Worm (Caenorhabditis elegans): ENCODE measurements around the gene F09C12.8.
A peak's percentile ranks its signal among the peaks of the same experiment; 100 is the strongest.

Gene F09C12.8

DNA sequence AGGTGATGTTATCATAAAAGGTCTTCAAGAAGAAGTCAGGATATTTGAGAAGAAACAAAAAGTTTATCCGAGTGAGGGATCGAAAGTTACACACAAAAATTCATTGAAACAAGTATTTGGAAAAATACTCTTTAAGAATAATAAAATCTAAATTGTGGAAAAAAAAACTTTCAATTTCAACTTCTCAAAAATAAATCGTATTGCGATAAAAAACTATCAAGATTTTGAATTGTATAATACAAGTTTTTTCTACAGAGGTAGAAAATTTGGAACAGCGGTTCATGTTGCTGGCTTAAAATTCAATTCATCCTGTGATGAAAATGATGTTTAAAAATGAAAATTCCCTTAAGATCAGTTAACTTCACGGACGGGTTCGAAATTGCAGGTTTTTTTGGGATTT lies at the start of gene F09C12.8:
Gene F09C12.8, plus strand, starts transcription at position 301 of the 400 bp plus-strand sequence.
- TF ChIP-seq ceh-36 (tag; optimal IDR thresholded peaks at IDR 0.05) (no peak), ama-1 (optimal IDR thresholded peaks at IDR 0.05) (no peak)

DNA sequence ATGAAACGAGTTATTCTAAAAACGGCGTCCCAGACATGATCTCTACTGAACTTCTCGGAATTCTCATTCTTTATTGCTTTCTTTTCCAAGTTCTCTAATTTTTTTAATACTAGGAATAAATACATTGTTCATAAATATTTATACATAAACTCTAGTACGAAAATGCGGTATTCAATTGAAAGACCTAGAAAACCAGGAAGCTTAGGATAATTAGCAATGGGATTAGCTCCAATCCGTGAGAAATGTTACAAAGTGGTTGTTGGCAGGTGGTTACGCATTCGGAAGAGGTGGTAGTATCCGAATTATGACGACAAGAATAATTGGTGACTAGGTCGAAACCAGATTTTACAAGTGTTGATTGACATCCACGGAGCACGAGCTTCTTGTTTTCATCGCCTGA lies 45.2 kb upstream of the F09C12.8 start:
- no peak for TF ChIP-seq ama-1 (optimal IDR thresholded peaks at IDR 0.05)
- TF ChIP-seq ceh-13 (GFP tag; optimal IDR thresholded peaks at IDR 0.05): no peak
- no peak for TF ChIP-seq F13C5.2 (tag; optimal IDR thresholded peaks at IDR 0.05)
- TF ChIP-seq pes-1 (GFP tag; IDR thresholded peaks at IDR 0.05): no peak
- no peak for TF ChIP-seq ets-7 (tag; optimal IDR thresholded peaks at IDR 0.05)

DNA sequence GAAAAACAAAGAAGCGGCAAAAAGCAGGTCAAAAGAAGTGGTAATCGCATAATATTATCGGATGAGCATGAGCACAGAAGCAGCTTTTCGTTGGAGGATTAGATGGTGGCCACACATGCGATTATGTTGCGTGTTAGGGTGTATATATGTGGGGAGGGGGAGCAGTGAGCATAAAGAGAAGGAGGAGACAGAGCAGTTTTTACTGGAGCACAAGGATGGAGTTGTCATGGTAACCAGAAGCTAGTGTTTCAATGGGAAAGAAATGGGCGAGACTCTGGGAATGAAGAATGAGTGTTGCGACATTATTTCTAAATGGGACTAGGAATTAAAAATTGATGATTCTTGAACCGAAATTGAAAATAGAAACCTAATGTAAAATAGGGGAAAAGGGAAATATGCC lies 44.3 kb upstream of the F09C12.8 start, which contains the start of gene C27A2.8:
Gene C27A2.8, minus strand, starts transcription at position 117 of the 400 bp plus-strand sequence.
- no peak for TF ChIP-seq tra-4 (tag; optimal IDR thresholded peaks at IDR 0.05)
- TF ChIP-seq aly-1 (tag; optimal IDR thresholded peaks at IDR 0.05): peak; percentile 10
- no peak for TF ChIP-seq ama-1 (optimal IDR thresholded peaks at IDR 0.05)
- no peak for TF ChIP-seq ceh-36 (tag; optimal IDR thresholded peaks at IDR 0.05)
- no peak for TF ChIP-seq ets-7 (tag; optimal IDR thresholded peaks at IDR 0.05)
- no peak for TF ChIP-seq pes-1 (GFP tag; IDR thresholded peaks at IDR 0.05)

DNA sequence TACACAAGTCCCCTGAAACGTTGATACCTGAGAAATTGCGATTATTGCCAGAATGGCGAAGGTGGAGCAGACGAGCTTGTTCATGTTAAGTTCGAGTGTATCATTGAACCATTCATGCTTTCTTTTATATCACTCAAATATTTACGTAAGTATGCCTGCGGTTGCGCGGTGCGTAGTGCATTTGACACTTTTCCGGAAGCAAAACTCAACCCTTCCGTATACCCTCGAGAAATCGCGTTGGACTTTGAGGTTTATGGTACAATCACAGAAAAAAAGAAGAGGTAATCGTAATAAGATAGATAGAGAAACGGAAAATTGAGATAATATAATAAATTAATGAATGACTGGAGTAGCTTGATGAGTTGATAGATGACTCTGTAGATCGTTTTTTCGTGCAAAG lies 42.7 kb upstream of the F09C12.8 start, which contains the start of gene idpb-2:
Gene idpb-2, minus strand, starts transcription at position 101 of the 400 bp plus-strand sequence.
- TF ChIP-seq F13C5.2 (tag; optimal IDR thresholded peaks at IDR 0.05) (no peak), pes-1 (GFP tag; IDR thresholded peaks at IDR 0.05) (no peak), hmg-4 (GFP tag; optimal IDR thresholded peaks at IDR 0.05) (no peak), ceh-36 (tag; optimal IDR thresholded peaks at IDR 0.05) (no peak), scrt-1 (GFP tag; IDR thresholded peaks at IDR 0.05) (no peak), hmbx-1 (tag; optimal IDR thresholded peaks at IDR 0.05) (no peak), sea-1 (GFP tag; conservative IDR thresholded peaks at IDR 0.05) (no peak), tra-4 (tag; optimal IDR thresholded peaks at IDR 0.05) (no peak), aly-1 (tag; optimal IDR thresholded peaks at IDR 0.05) (no peak), ama-1 (optimal IDR thresholded peaks at IDR 0.05) (no peak), hnd-1 (tag; optimal IDR thresholded peaks at IDR 0.05) (no peak), flt-1 (GFP tag; IDR thresholded peaks at IDR 0.05) (no peak), ets-7 (tag; optimal IDR thresholded peaks at IDR 0.05) (no peak), tbx-37 (GFP tag; conservative IDR thresholded peaks at IDR 0.05) (no peak)

DNA sequence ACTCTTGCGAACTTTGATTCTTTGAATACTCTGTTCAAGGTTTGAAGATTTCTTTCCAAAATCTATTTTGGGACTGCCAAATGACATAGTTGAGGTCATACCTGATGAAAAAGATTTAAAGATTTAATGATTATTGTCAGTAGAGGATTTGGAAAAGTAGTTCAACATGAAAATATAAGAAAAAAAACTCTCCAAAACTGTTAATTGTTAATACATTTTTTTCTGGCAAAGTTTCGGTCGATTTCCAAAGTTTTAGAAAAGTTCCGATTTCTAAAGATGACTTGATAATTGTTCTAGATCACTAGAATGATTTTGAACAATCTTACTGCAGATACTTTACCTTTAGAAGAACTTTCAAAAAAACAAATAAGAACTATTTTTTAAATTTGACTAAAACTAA lies 40.9 kb upstream of the F09C12.8 start, which contains the start of gene C27A2.7:
Gene C27A2.7, minus strand, starts transcription at position 101 of the 400 bp plus-strand sequence.
- no peak for TF ChIP-seq tbx-11 (GFP tag; IDR thresholded peaks at IDR 0.05)
- no peak for TF ChIP-seq ets-7 (tag; optimal IDR thresholded peaks at IDR 0.05)
- TF ChIP-seq flt-1 (GFP tag; IDR thresholded peaks at IDR 0.05): no peak
- TF ChIP-seq hnd-1 (tag; optimal IDR thresholded peaks at IDR 0.05): no peak
- no peak for TF ChIP-seq scrt-1 (GFP tag; IDR thresholded peaks at IDR 0.05)
- TF ChIP-seq hmbx-1 (tag; optimal IDR thresholded peaks at IDR 0.05): no peak
- no peak for TF ChIP-seq tbx-37 (GFP tag; conservative IDR thresholded peaks at IDR 0.05)
- TF ChIP-seq ama-1 (optimal IDR thresholded peaks at IDR 0.05): no peak
- no peak for TF ChIP-seq hmg-4 (GFP tag; optimal IDR thresholded peaks at IDR 0.05)
- TF ChIP-seq ceh-36 (tag; optimal IDR thresholded peaks at IDR 0.05): no peak
- TF ChIP-seq sea-1 (GFP tag; conservative IDR thresholded peaks at IDR 0.05): no peak
- TF ChIP-seq aly-1 (tag; optimal IDR thresholded peaks at IDR 0.05): no peak
- no peak for TF ChIP-seq ceh-13 (GFP tag; optimal IDR thresholded peaks at IDR 0.05)
- TF ChIP-seq F13C5.2 (tag; optimal IDR thresholded peaks at IDR 0.05): no peak
- no peak for TF ChIP-seq pes-1 (GFP tag; IDR thresholded peaks at IDR 0.05)
- TF ChIP-seq tra-4 (tag; optimal IDR thresholded peaks at IDR 0.05): no peak
- no peak for TF ChIP-seq B0310.2 (tag; optimal IDR thresholded peaks at IDR 0.05)

DNA sequence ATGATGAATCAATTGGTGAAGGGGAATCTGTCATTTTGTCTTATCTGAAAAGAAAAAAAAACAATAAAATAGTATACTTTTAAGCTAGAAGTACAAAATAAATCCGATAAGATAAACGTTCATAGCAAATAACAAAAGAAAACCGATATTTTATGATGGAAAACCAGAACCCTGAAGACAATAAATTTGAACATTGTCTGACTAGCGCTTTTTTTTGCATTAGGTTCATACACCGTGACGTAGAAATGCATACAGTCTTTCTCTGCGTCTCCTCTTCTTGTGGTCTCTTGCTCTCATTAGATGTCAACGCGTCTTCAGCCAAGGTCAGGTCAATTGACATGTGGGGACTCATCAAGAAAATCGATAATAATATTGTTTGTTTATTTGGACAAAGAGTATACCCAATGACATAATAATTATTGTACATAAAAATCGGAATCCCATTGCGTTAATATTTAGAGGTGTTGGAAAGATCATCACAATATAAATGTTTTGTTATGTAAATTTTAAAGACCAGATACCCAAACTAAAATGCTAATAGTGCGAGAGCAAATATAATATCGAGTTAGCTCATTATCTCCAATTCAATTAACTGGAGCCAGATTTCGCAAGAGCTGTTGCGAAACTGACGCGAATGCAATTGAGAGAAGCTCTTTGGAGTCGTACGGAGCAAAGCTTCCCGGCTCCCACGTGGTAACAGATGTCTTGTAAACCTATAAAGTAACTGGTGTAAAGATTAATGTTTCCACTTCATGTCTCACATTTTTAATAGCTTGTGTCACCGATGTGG lies 30.9 kb upstream of the F09C12.8 start, which contains the start of gene dsh-2:
Gene dsh-2, minus strand, starts transcription at position 51 of the 790 bp plus-strand sequence.
- TF ChIP-seq ama-1 (optimal IDR thresholded peaks at IDR 0.05) (no peak), ceh-13 (GFP tag; optimal IDR thresholded peaks at IDR 0.05) (no peak), hmbx-1 (tag; optimal IDR thresholded peaks at IDR 0.05) (no peak), hmg-4 (GFP tag; optimal IDR thresholded peaks at IDR 0.05) (no peak), scrt-1 (GFP tag; IDR thresholded peaks at IDR 0.05) (no peak)

DNA sequence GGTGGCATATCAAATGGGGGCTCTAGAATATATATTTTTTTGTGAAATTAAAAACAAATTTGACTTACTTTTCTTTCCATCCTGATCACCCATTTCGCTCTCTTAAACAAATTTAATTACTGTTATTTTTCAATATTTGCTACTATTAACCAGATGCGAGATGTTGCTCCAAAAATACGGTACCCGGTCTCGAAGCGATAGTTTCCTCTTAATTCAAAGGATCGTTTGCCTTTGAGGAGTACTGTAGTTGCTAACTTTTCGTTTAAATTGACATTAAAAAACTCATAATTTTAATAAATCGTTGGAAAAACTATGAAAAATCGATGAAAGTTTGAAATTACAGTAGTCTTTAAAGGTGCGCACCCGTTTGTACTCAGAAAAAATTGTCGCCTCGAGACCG lies 28.8 kb upstream of the F09C12.8 start, which contains the start of gene C04G6.4:
Gene C04G6.4, minus strand, starts transcription at position 101 of the 400 bp plus-strand sequence.
- no peak for TF ChIP-seq ama-1 (optimal IDR thresholded peaks at IDR 0.05)
- no peak for TF ChIP-seq B0310.2 (tag; optimal IDR thresholded peaks at IDR 0.05)
- TF ChIP-seq scrt-1 (GFP tag; IDR thresholded peaks at IDR 0.05): no peak
- TF ChIP-seq hnd-1 (tag; optimal IDR thresholded peaks at IDR 0.05): no peak
- no peak for TF ChIP-seq pes-1 (GFP tag; IDR thresholded peaks at IDR 0.05)
- TF ChIP-seq tbx-11 (GFP tag; IDR thresholded peaks at IDR 0.05): no peak
- TF ChIP-seq aly-1 (tag; optimal IDR thresholded peaks at IDR 0.05): no peak

DNA sequence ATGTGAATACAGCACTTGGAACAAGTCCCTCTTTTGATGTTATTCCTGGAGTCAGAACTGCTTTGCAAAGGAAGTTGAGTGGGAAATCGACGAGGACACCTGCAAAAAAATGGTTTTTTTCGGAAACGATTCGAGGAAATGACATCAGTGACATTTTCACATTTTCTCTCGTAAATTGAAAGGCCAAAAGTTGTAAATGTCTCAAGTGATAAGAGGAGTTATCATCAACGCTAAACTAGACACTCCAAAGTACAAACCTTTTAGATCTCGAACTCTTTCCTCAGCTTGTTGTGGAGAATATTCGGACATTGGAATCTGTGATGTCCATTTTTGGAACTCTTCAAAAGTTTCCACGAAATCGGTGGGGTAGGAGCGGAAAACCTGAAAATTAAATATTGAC lies 28.0 kb upstream of the F09C12.8 start:
- TF ChIP-seq ceh-13 (GFP tag; optimal IDR thresholded peaks at IDR 0.05): no peak
- no peak for TF ChIP-seq flt-1 (GFP tag; IDR thresholded peaks at IDR 0.05)
- no peak for TF ChIP-seq B0310.2 (tag; optimal IDR thresholded peaks at IDR 0.05)
- no peak for TF ChIP-seq ets-7 (tag; optimal IDR thresholded peaks at IDR 0.05)
- no peak for TF ChIP-seq hmbx-1 (tag; optimal IDR thresholded peaks at IDR 0.05)
- TF ChIP-seq tbx-37 (GFP tag; conservative IDR thresholded peaks at IDR 0.05): no peak
- TF ChIP-seq ceh-36 (tag; optimal IDR thresholded peaks at IDR 0.05): no peak
- no peak for TF ChIP-seq scrt-1 (GFP tag; IDR thresholded peaks at IDR 0.05)
- TF ChIP-seq hnd-1 (tag; optimal IDR thresholded peaks at IDR 0.05): no peak
- no peak for TF ChIP-seq tra-4 (tag; optimal IDR thresholded peaks at IDR 0.05)
- no peak for TF ChIP-seq F13C5.2 (tag; optimal IDR thresholded peaks at IDR 0.05)
- no peak for TF ChIP-seq tbx-11 (GFP tag; IDR thresholded peaks at IDR 0.05)

All from whole organism, early embryonic.